Worm (Caenorhabditis elegans): ENCODE measurements around the gene W08F4.7.

DNA sequence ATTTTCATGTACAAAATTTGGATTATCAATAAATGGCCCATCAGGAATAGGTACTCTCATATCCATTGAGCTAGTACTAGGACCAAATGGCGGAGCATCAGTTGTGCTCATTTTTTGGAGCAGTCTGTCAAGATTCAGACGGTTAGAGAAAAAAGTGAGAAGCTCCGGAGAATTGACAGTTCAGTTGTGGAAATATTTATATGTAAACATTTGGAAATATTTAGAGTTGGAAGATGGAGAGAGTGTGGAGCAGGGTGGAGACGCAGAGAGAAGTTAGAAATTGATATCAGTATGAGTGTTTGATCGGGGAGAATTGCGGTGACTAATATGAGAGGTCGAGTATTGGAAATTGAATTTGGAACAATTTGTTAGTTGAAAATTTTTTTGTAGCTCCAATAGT lies 43.6 kb upstream of the W08F4.7 start:
- TF ChIP-seq nhr-179 (tag; optimal IDR thresholded peaks at IDR 0.05) (no peak), snpc-4 (GFP tag; optimal IDR thresholded peaks at IDR 0.05) (no peak), snpc-4 (tag; optimal IDR thresholded peaks at IDR 0.05) (no peak), dpl-1 (GFP tag; optimal IDR thresholded peaks at IDR 0.05) (no peak), unc-62 (GFP tag; optimal IDR thresholded peaks at IDR 0.05) (peak; percentile 24)
